Worm (Caenorhabditis elegans) whole organism, mixed stage, embryonic: Measurements from ENCODE around the gene T01C3.11.
"Not testable (repeated sequence)": the region's sequence is repeated elsewhere in the genome, so short reads cannot be mapped to it uniquely, and the experiment has no call there.

Source experiments
- M03D4.4 ChIP-seq: sonication (generic microtip); optimal IDR thresholded peaks from 2 replicates; lab custom pipeline; 2017; ENCODE audit warnings: mild to moderate bottlenecking, missing genetic modification characterization, missing compliant biosample characterization
- bed-3 ChIP-seq: fragments of 200-800 bp; sonication (Bioruptor generic); optimal IDR thresholded peaks from 3 replicates; lab custom pipeline; 2018; ENCODE audit warnings: mild to moderate bottlenecking, missing genetic modification characterization, moderate library complexity, missing compliant biosample characterization
- blmp-1 ChIP-seq: fragments of 150-350 bp; optimal IDR thresholded peaks from 2 replicates; lab custom pipeline; 2014; ENCODE audit warnings: missing biosample characterization, missing genetic modification characterization
- ceh-39 ChIP-seq: fragments of 150-350 bp; optimal IDR thresholded peaks from 2 replicates; lab custom pipeline; 2014; ENCODE audit warnings: missing biosample characterization, missing genetic modification characterization
- ceh-43 ChIP-seq: fragments of 200-800 bp; sonication (Bioruptor generic); optimal IDR thresholded peaks from 2 replicates; lab custom pipeline; 2018; ENCODE audit warnings: mild to moderate bottlenecking, missing genetic modification characterization, moderate library complexity, missing compliant biosample characterization
- ceh-83 ChIP-seq: fragments of 200-800 bp; sonication (Bioruptor generic); optimal IDR thresholded peaks from 2 replicates; lab custom pipeline; 2018; ENCODE audit warnings: mild to moderate bottlenecking, missing genetic modification characterization, missing compliant biosample characterization
- ces-1 ChIP-seq: fragments of 150-350 bp; optimal IDR thresholded peaks from 2 replicates; lab custom pipeline; 2014; ENCODE audit warnings: missing biosample characterization, missing genetic modification reagents, missing genetic modification characterization
- cnd-1 ChIP-seq: fragments of 200-800 bp; sonication (Bioruptor generic); optimal IDR thresholded peaks from 2 replicates; lab custom pipeline; 2018; ENCODE audit warnings: mild to moderate bottlenecking, missing genetic modification characterization, missing compliant biosample characterization
- drap-1 ChIP-seq: fragments of 200-800 bp; sonication (Bioruptor generic); optimal IDR thresholded peaks from 3 replicates; lab custom pipeline; 2018; ENCODE audit warnings: mild to moderate bottlenecking, missing genetic modification characterization, missing compliant biosample characterization
- flh-1 ChIP-seq: fragments of 200-800 bp; sonication (Bioruptor generic); optimal IDR thresholded peaks from 2 replicates; lab custom pipeline; 2018; ENCODE audit warnings: mild to moderate bottlenecking, missing genetic modification characterization, moderate library complexity, missing compliant biosample characterization
- ham-2 ChIP-seq: fragments of 200-800 bp; sonication (Bioruptor generic); optimal IDR thresholded peaks from 2 replicates; lab custom pipeline; 2018; ENCODE audit warnings: mild to moderate bottlenecking, missing genetic modification characterization, missing compliant biosample characterization
- hlh-1 ChIP-seq: fragments of 150-350 bp; optimal IDR thresholded peaks from 2 replicates; lab custom pipeline; 2014; ENCODE audit warnings: missing biosample characterization, missing genetic modification reagents, missing genetic modification characterization
- lsy-2 ChIP-seq: fragments of 150-350 bp; optimal IDR thresholded peaks from 2 replicates; lab custom pipeline; 2014; ENCODE audit warnings: missing biosample characterization, missing genetic modification characterization
- mab-5 ChIP-seq: fragments of 150-350 bp; optimal IDR thresholded peaks from 2 replicates; lab custom pipeline; 2014; ENCODE audit warnings: missing biosample characterization, missing genetic modification characterization
- mep-1 ChIP-seq: fragments of 150-350 bp; optimal IDR thresholded peaks from 2 replicates; lab custom pipeline; 2017; ENCODE audit warnings: missing biosample characterization, missing genetic modification reagents, missing genetic modification characterization, inconsistent platforms
- mls-2 ChIP-seq: sonication (generic microtip); optimal IDR thresholded peaks from 2 replicates; lab custom pipeline; 2016; ENCODE audit warnings: mild to moderate bottlenecking, missing genetic modification characterization, moderate library complexity, missing compliant biosample characterization
- nhr-12 ChIP-seq: fragments of 150-350 bp; optimal IDR thresholded peaks from 2 replicates; lab custom pipeline; 2014; ENCODE audit warnings: missing biosample characterization, missing genetic modification characterization
- nhr-2 ChIP-seq: fragments of 150-350 bp; optimal IDR thresholded peaks from 2 replicates; lab custom pipeline; 2014; ENCODE audit warnings: missing biosample characterization, missing genetic modification characterization
- nhr-237 ChIP-seq: fragments of 150-350 bp; optimal IDR thresholded peaks from 2 replicates; lab custom pipeline; 2014; ENCODE audit warnings: missing biosample characterization, missing genetic modification characterization
- nhr-28 ChIP-seq: fragments of 150-350 bp; optimal IDR thresholded peaks from 2 replicates; lab custom pipeline; 2014; ENCODE audit warnings: missing biosample characterization, missing genetic modification characterization
- nhr-76 ChIP-seq: sonication (generic microtip); optimal IDR thresholded peaks from 2 replicates; lab custom pipeline; 2017; ENCODE audit warnings: missing biosample characterization, missing genetic modification characterization
- pha-4 ChIP-seq: fragments of 150-350 bp; optimal IDR thresholded peaks from 2 replicates; lab custom pipeline; 2018; ENCODE audit warnings: missing biosample characterization, missing genetic modification reagents, missing genetic modification characterization
- sem-2 ChIP-seq: fragments of 200-800 bp; sonication (Bioruptor generic); optimal IDR thresholded peaks from 2 replicates; lab custom pipeline; 2018; ENCODE audit warnings: mild to moderate bottlenecking, missing genetic modification characterization, missing compliant biosample characterization
- snpc-4 ChIP-seq: fragments of 150-350 bp; optimal IDR thresholded peaks from 2 replicates; lab custom pipeline; 2014; ENCODE audit warnings: missing biosample characterization, missing genetic modification characterization
- sptf-1 ChIP-seq: sonication (generic microtip); optimal IDR thresholded peaks from 2 replicates; lab custom pipeline; 2017; ENCODE audit warnings: mild to moderate bottlenecking, missing genetic modification characterization, moderate library complexity, missing compliant biosample characterization
- tbx-8 ChIP-seq: fragments of 200-800 bp; sonication (Bioruptor generic); optimal IDR thresholded peaks from 2 replicates; lab custom pipeline; 2018; ENCODE audit warnings: mild to moderate bottlenecking, missing genetic modification characterization, moderate library complexity, missing compliant biosample characterization
- unc-120 ChIP-seq: sonication (generic microtip); optimal IDR thresholded peaks from 2 replicates; lab custom pipeline; 2017; ENCODE audit warnings: missing genetic modification characterization, missing compliant biosample characterization; ENCODE audit not compliant: poor library complexity, severe bottlenecking
- unc-39 ChIP-seq: fragments of 150-350 bp; optimal IDR thresholded peaks from 2 replicates; lab custom pipeline; 2014; ENCODE audit warnings: missing biosample characterization, missing genetic modification characterization
- unc-62 ChIP-seq: fragments of 150-350 bp; optimal IDR thresholded peaks from 2 replicates; lab custom pipeline; 2014; ENCODE audit warnings: missing biosample characterization, missing genetic modification reagents, missing genetic modification characterization
- zip-8 ChIP-seq: fragments of 150-350 bp; optimal IDR thresholded peaks from 2 replicates; lab custom pipeline; 2014; ENCODE audit warnings: missing biosample characterization, missing genetic modification characterization
- ztf-11 ChIP-seq: fragments of 150-350 bp; optimal IDR thresholded peaks from 2 replicates; lab custom pipeline; 2014; ENCODE audit warnings: missing biosample characterization, missing genetic modification characterization

Gene T01C3.11

DNA sequence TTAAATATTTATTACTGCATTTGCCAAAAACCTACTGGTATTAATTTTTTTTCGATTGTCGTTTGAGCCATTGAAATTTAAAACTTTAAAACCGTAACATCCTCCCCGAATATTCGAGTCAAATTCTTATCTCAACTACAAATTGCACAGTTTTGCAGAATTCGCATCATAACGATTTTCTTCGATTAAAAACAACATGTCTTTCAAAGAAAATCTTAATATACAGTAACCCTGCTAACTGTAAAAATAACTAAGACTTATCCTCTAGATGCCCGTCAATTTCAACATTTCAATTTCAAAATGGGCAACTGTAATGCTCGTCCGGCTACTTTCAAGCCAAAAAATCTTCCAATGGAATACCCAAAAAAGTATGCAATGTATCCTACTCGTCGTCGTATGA lies 21.4 kb downstream of the T01C3.11 start, which contains the start of gene F14H8.5:
Gene F14H8.5, plus strand, starts transcription at position 301 of the 400 bp plus-strand sequence.
- TF ChIP-seq mls-2 (tag; lab: Kevin White, UChicago) (no peak), ztf-11 (tag; lab: Kevin White, UChicago) (no peak), ham-2 (GFP tag; lab: Kevin White, UChicago) (no peak), nhr-76 (no peak), sptf-1 (tag; lab: Kevin White, UChicago) (no peak), mab-5 (tag; lab: Kevin White, UChicago) (no peak), snpc-4 (tag; lab: Kevin White, UChicago) (no peak), nhr-12 (no peak), flh-1 (GFP tag; lab: Kevin White, UChicago) (no peak), ceh-39 (tag; lab: Kevin White, UChicago) (no peak), nhr-28 (tag; lab: Kevin White, UChicago) (no peak), drap-1 (GFP tag; lab: Kevin White, UChicago) (no peak), ceh-83 (no peak), blmp-1 (no peak), unc-120 (tag; lab: Kevin White, UChicago) (no peak), ces-1 (GFP tag; lab: Kevin White, UChicago) (no peak), nhr-237 (tag; lab: Kevin White, UChicago) (no peak), mep-1 (no peak), lsy-2 (tag; lab: Kevin White, UChicago) (no peak), tbx-8 (no peak)

DNA sequence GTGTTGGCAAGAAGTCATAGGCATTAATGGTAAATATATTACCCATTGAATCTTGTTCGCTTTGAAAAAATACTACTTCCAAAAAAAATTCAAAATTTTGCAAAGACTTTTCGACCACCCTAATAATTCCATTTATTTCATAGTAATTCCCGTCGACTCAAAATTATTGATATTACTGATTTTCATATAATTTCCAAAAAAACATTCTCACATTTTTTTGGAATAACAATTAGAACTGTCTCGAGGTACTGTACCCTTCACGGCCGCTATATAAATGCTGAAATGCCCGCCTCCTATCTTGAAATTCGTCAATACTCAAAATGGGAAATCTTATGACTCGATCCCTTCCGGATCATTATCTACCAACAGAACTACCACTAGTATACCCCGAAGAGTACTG lies 24.2 kb downstream of the T01C3.11 start, which contains the start of gene F14H8.4:
Gene F14H8.4, plus strand, starts transcription at position 301 of the 400 bp plus-strand sequence.
- TF ChIP-seq lsy-2 (tag; lab: Kevin White, UChicago), result no peak
- TF ChIP-seq zip-8 (tag; lab: Kevin White, UChicago), result no peak
- TF ChIP-seq mep-1, result no peak
- TF ChIP-seq unc-62 (GFP tag; lab: Kevin White, UChicago), result no peak
- TF ChIP-seq bed-3, result no peak
- no peak for TF ChIP-seq nhr-237 (tag; lab: Kevin White, UChicago)
- TF ChIP-seq nhr-28 (tag; lab: Kevin White, UChicago), result no peak
- no peak for TF ChIP-seq mls-2 (tag; lab: Kevin White, UChicago)
- no peak for TF ChIP-seq hlh-1 (tag; lab: Kevin White, UChicago)
- TF ChIP-seq ceh-43, result no peak
- TF ChIP-seq ham-2 (GFP tag; lab: Kevin White, UChicago), result no peak
- TF ChIP-seq pha-4 (tag; lab: Kevin White, UChicago), result no peak
- TF ChIP-seq cnd-1 (tag; lab: Kevin White, UChicago), result no peak
- no peak for TF ChIP-seq ceh-39 (tag; lab: Kevin White, UChicago)
- no peak for TF ChIP-seq unc-39 (tag; lab: Kevin White, UChicago)
- TF ChIP-seq blmp-1, result no peak
- TF ChIP-seq snpc-4 (tag; lab: Kevin White, UChicago), result no peak
- no peak for TF ChIP-seq M03D4.4 (tag; lab: Kevin White, UChicago)
- TF ChIP-seq, all 35 proteins: peak for 0

DNA sequence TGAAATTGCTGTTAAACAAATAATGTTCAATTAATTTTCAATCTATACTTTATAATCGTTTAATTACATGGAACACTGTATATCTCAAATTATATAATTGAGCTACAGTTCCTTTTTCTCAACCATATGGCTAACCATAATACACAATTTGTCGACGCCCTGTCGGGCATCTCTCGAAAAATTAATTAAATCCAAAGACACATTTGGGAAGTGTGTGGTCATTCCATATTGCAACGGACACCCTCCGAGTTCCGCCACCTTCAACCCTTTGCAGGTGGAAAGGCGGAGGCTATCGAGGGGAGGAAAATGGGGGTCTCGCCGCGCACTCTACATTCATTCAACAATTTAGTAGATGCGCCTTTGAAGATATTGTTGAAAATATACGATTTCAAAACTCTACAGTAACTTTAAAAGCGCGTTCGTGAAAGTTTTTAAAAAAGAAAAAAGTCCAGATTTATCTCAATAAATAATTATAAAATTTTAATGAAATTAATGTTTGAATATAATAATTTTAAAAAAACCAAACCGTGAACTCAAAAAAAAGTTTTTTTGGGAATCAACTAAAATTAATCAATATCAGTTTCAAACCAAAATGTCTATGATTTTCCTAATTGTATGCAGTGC lies 29.7 kb downstream of the T01C3.11 start, which contains the start of gene F14H8.8:
Gene F14H8.8, plus strand, starts transcription at position 574 of the 624 bp plus-strand sequence.
- TF ChIP-seq nhr-2 (tag; lab: Kevin White, UChicago) (peak; percentile 2), unc-120 (tag; lab: Kevin White, UChicago) (no peak), ceh-39 (tag; lab: Kevin White, UChicago) (peak; percentile 36), ces-1 (GFP tag; lab: Kevin White, UChicago) (no peak), cnd-1 (tag; lab: Kevin White, UChicago) (no peak), sem-2 (no peak), nhr-76 (no peak), mep-1 (peak; percentile 28), unc-39 (tag; lab: Kevin White, UChicago) (no peak), ceh-43 (peak; percentile 35), drap-1 (GFP tag; lab: Kevin White, UChicago) (peak; percentile 61), hlh-1 (tag; lab: Kevin White, UChicago) (no peak)

DNA sequence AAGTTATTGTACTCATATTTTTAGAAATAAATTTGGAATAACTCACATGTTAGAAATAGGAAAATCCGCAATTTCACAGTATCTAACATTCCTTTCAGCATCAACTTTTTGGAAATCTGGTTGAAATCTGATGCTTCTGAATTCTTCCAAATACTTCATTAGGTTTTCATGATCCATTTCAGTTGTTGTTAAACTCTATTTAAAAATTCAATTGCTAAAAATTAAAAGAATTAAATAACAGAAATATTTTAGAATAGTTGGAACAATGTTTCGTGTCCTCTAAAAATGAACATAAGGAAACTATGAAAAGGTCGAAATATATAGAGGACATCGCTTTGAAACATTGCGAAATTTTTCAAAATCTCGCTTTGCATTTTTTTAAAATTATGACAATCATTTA lies 32.0 kb downstream of the T01C3.11 start, which contains the start of gene cng-1:
Gene cng-1, minus strand, starts transcription at position 101 of the 400 bp plus-strand sequence.
- TF ChIP-seq unc-120 (tag; lab: Kevin White, UChicago); nhr-12; ztf-11 (tag; lab: Kevin White, UChicago): not testable (repeated sequence)
- TF ChIP-seq, all 35 proteins: peak for 0; not testable (repeated sequence) for 35
